Worm (Caenorhabditis elegans) whole organism, L3 larva: Measurements from ENCODE around the gene chil-19.

Experiments used
- ZK546.5 ChIP-seq: sonication (generic microtip); optimal IDR thresholded peaks from 2 replicates; lab custom pipeline; 2017; ENCODE audit warnings: missing biosample characterization, missing genetic modification characterization
- ceh-16 ChIP-seq: sonication (generic microtip); optimal IDR thresholded peaks from 2 replicates; lab custom pipeline; 2017; ENCODE audit warnings: missing biosample characterization, missing genetic modification characterization
- elt-3 ChIP-seq, 3 experiments: fragments of 150-350 bp in 1 of 3; sonication (generic microtip) in 2 of 3; optimal IDR thresholded peaks; 2 replicates in 2 of 3; 4 replicates in 1 of 3; lab custom pipeline; 2014 to 2017; ENCODE audit warnings: missing biosample characterization in 3 of 3, missing genetic modification characterization in 3 of 3
- fos-1 ChIP-seq: fragments of 150-350 bp; optimal IDR thresholded peaks from 2 replicates; lab custom pipeline; 2014; ENCODE audit warnings: missing biosample characterization, missing genetic modification characterization
- mml-1 ChIP-seq: fragments of 150-350 bp; sonication (generic microtip); optimal IDR thresholded peaks from 3 replicates; lab custom pipeline; 2014; ENCODE audit warnings: missing biosample characterization, missing genetic modification characterization
- nhr-11 ChIP-seq: fragments of 150-350 bp; optimal IDR thresholded peaks from 2 replicates; lab custom pipeline; 2014; ENCODE audit warnings: missing biosample characterization, missing genetic modification characterization
- nhr-237 ChIP-seq: fragments of 150-350 bp; optimal IDR thresholded peaks from 2 replicates; lab custom pipeline; 2014; ENCODE audit warnings: missing biosample characterization, missing genetic modification characterization
- pqm-1 ChIP-seq: fragments of 150-350 bp; optimal IDR thresholded peaks from 2 replicates; lab custom pipeline; 2017; ENCODE audit warnings: missing biosample characterization, missing genetic modification characterization, inconsistent platforms

DNA sequence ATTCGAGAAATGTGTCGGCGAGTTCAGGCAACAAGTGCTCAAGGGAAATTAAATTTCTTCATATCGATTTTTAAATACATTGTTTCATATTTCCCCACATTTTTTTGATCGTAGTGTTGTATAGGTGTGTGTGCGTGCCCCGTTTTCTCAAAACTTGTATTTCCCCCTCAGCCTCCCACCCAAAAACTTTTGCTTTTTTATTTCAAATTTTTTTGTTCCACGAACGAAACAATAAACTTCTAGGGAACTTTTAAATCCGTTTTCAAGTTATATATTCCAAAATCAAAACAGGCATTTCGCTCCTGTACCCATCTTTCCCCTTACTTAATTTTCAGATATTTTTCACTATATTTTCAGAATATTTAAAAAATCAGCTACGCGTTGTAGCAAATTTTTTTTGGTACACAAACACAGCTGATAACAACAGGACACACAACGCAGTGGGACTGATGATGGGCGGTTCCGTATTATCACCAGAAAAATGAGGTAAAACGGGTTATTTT is 36.1 kb downstream of the chil-19 start, which contains the start of the genes M176.4 and M176.16:
- no peak for TF ChIP-seq nhr-11 (tag; lab: Kevin White, UChicago)
- no peak for TF ChIP-seq nhr-237 (tag; lab: Kevin White, UChicago)
- TF ChIP-seq pqm-1, result no peak
- no peak for TF ChIP-seq mml-1 (tag; lab: Kevin White, UChicago)
- no peak for TF ChIP-seq ZK546.5
- TF ChIP-seq fos-1 (tag; lab: Kevin White, UChicago), result no peak
- no peak for TF ChIP-seq elt-3 (tag; optimal IDR thresholded peaks at IDR 0.05; lab: Kevin White, UChicago)
- TF ChIP-seq ceh-16, result no peak
